Fruit fly (Drosophila melanogaster) whole organism, adult: ENCODE data around the gene CG15209.
A peak's percentile ranks its signal among the peaks of the same experiment; 100 is the strongest.

Experiments
- CG11617 ChIP-seq: fragments of 200-800 bp; sonication (Bioruptor generic); optimal IDR thresholded peaks from 2 replicates; lab custom pipeline; 2017; ENCODE audit warnings: mild to moderate bottlenecking, missing biosample characterization, missing genetic modification reagents, missing genetic modification characterization
- CG12768 ChIP-seq: fragments of 200-800 bp; sonication (Bioruptor generic); optimal IDR thresholded peaks from 2 replicates; lab custom pipeline; 2017; ENCODE audit warnings: missing biosample characterization, missing genetic modification characterization, mild to moderate bottlenecking, moderate library complexity, missing genetic modification reagents
- CG14711 ChIP-seq: fragments of 200-800 bp; sonication (Bioruptor generic); optimal IDR thresholded peaks from 2 replicates; lab custom pipeline; 2018; ENCODE audit warnings: missing biosample characterization, mild to moderate bottlenecking, missing genetic modification characterization, moderate library complexity
- CG1620 ChIP-seq: fragments of 200-800 bp; sonication (Bioruptor generic); optimal IDR thresholded peaks from 2 replicates; lab custom pipeline; 2016; ENCODE audit warnings: missing biosample characterization, missing genetic modification characterization
- CG33017 ChIP-seq: fragments of 200-800 bp; sonication (Bioruptor generic); optimal IDR thresholded peaks from 2 replicates; lab custom pipeline; 2018; ENCODE audit warnings: missing biosample characterization, mild to moderate bottlenecking, missing genetic modification characterization, moderate library complexity
- CG5204 ChIP-seq: fragments of 200-800 bp; sonication (Bioruptor generic); optimal IDR thresholded peaks from 2 replicates; lab custom pipeline; 2016; ENCODE audit warnings: missing biosample characterization, missing genetic modification characterization
- CG7045 ChIP-seq: fragments of 200-800 bp; sonication (Bioruptor generic); optimal IDR thresholded peaks from 2 replicates; lab custom pipeline; 2017; ENCODE audit warnings: missing biosample characterization, mild to moderate bottlenecking, missing genetic modification characterization
- CG7101 ChIP-seq: fragments of 200-800 bp; sonication (Bioruptor generic); optimal IDR thresholded peaks from 2 replicates; lab custom pipeline; 2018; ENCODE audit warnings: missing biosample characterization, mild to moderate bottlenecking, missing genetic modification characterization, moderate library complexity
- Clk ChIP-seq: fragments of 200-800 bp; sonication (Bioruptor generic); optimal IDR thresholded peaks from 2 replicates; lab custom pipeline; 2017; ENCODE audit warnings: missing biosample characterization, missing genetic modification characterization
- Crg-1 ChIP-seq: fragments of 200-800 bp; sonication (Bioruptor generic); optimal IDR thresholded peaks from 2 replicates; lab custom pipeline; 2016; ENCODE audit warnings: missing biosample characterization, missing genetic modification characterization
- Hr96 ChIP-seq: fragments of 200-800 bp; sonication (Bioruptor generic); optimal IDR thresholded peaks from 2 replicates; lab custom pipeline; 2016; ENCODE audit warnings: missing biosample characterization, missing genetic modification characterization
- Mnt ChIP-seq: fragments of 200-800 bp; sonication (Bioruptor generic); optimal IDR thresholded peaks from 2 replicates; lab custom pipeline; 2016; ENCODE audit warnings: missing biosample characterization, mild to moderate bottlenecking, missing genetic modification characterization
- bab1 ChIP-seq: fragments of 200-800 bp; sonication (Bioruptor generic); optimal IDR thresholded peaks from 3 replicates; lab custom pipeline; 2019; ENCODE audit warnings: missing biosample characterization, mild to moderate bottlenecking, missing genetic modification characterization, moderate library complexity
- cic ChIP-seq: fragments of 200-800 bp; sonication (Bioruptor generic); optimal IDR thresholded peaks from 2 replicates; lab custom pipeline; 2017; ENCODE audit warnings: missing biosample characterization, mild to moderate bottlenecking, missing genetic modification characterization, moderate library complexity
- cnc ChIP-seq, 2 experiments: fragments of >200 bp; optimal IDR thresholded peaks; 2 replicates each; lab custom pipeline; 2017
- kay ChIP-seq: fragments of 200-800 bp; sonication (Bioruptor generic); peaks from one replicate; lab custom pipeline; 2016; ENCODE audit warnings: missing biosample characterization, missing genetic modification characterization, borderline replicate concordance
- ovo ChIP-seq: fragments of 200-800 bp; sonication (Bioruptor generic); optimal IDR thresholded peaks from 2 replicates; lab custom pipeline; 2016; ENCODE audit warnings: missing biosample characterization, missing genetic modification characterization
- pad ChIP-seq: fragments of 200-800 bp; sonication (Bioruptor generic); optimal IDR thresholded peaks from 3 replicates; lab custom pipeline; 2017; ENCODE audit warnings: missing biosample characterization, missing genetic modification characterization, mild to moderate bottlenecking, moderate library complexity, missing genetic modification reagents
- tj ChIP-seq: fragments of 200-800 bp; sonication (Bioruptor generic); optimal IDR thresholded peaks from 3 replicates; lab custom pipeline; 2017; ENCODE audit warnings: missing biosample characterization, mild to moderate bottlenecking, missing genetic modification characterization, moderate library complexity
- toe ChIP-seq: fragments of 200-800 bp; sonication (Bioruptor generic); optimal IDR thresholded peaks from 2 replicates; lab custom pipeline; 2016; ENCODE audit warnings: missing biosample characterization, missing genetic modification characterization

The CG15209 gene

dm6 chrX:10841717-10842255 is at the start of gene CG15209:
Gene CG15209 (plus strand): TSS chrX:10842205.
- TF ChIP-seq CG11617 (GFP tag; lab: Kevin White, UChicago) (peak; percentile 37), tj (GFP tag; lab: Kevin White, UChicago) (peak; percentile 21), pad (peak; percentile 21), CG14711 (tag; lab: Kevin White, UChicago) (peak; percentile 25), Hr96 (GFP tag; lab: Kevin White, UChicago) (peak; percentile 32), Crg-1 (GFP tag; lab: Kevin White, UChicago) (no peak), ovo (GFP tag; lab: Kevin White, UChicago) (no peak), CG12768 (GFP tag; lab: Kevin White, UChicago) (no peak), CG1620 (peak; percentile 16), Mnt (peak; percentile 15), CG7101 (tag; lab: Kevin White, UChicago) (peak; percentile 56), Clk (no peak), CG5204 (peak; percentile 50)

- TF ChIP-seq Mnt (no peak), pad (no peak), Crg-1 (GFP tag; lab: Kevin White, UChicago) (no peak), Clk (no peak), toe (GFP tag; lab: Kevin White, UChicago) (no peak), CG1620 (no peak), CG11617 (GFP tag; lab: Kevin White, UChicago) (no peak)
Measured at dm6 chrX:10801033-10801432, 41.0 kb upstream of the CG15209 start.

dm6 chrX:10801827-10802456 is 40.1 kb upstream of the CG15209 start:
- TF ChIP-seq CG7045 (GFP tag; lab: Kevin White, UChicago): no peak
- TF ChIP-seq cic (GFP tag; lab: Kevin White, UChicago): peak; percentile 7
- TF ChIP-seq CG33017 (tag; lab: Kevin White, UChicago): no peak
- TF ChIP-seq pad: no peak
- peak; percentile 19 for TF ChIP-seq Mnt
- no peak for TF ChIP-seq toe (GFP tag; lab: Kevin White, UChicago)
- peak; percentile 99 for TF ChIP-seq tj (GFP tag; lab: Kevin White, UChicago)
- TF ChIP-seq kay (GFP tag; lab: Kevin White, UChicago): peak; percentile 6
- TF ChIP-seq CG11617 (GFP tag; lab: Kevin White, UChicago): no peak
- no peak for TF ChIP-seq bab1
- TF ChIP-seq CG14711 (tag; lab: Kevin White, UChicago): no peak
- no peak for TF ChIP-seq Hr96 (GFP tag; lab: Kevin White, UChicago)
- no peak for TF ChIP-seq Clk
- TF ChIP-seq CG12768 (GFP tag; lab: Kevin White, UChicago): no peak
- TF ChIP-seq ovo (GFP tag; lab: Kevin White, UChicago): peak; percentile 78
- TF ChIP-seq cnc (optimal IDR thresholded peaks at IDR 0.05; lab: Kevin White, UChicago): no peak
- no peak for TF ChIP-seq CG5204
- TF ChIP-seq CG7101 (tag; lab: Kevin White, UChicago): no peak
- TF ChIP-seq CG1620: no peak
- no peak for TF ChIP-seq Crg-1 (GFP tag; lab: Kevin White, UChicago)

- TF ChIP-seq kay (GFP tag; lab: Kevin White, UChicago) (peak; percentile 89), CG11617 (GFP tag; lab: Kevin White, UChicago) (peak; percentile 26), Mnt (no peak), Clk (no peak), CG7101 (tag; lab: Kevin White, UChicago) (peak; percentile 77), CG33017 (tag; lab: Kevin White, UChicago) (peak; percentile 67), CG12768 (GFP tag; lab: Kevin White, UChicago) (peak; percentile 5), CG14711 (tag; lab: Kevin White, UChicago) (peak; percentile 75), bab1 (peak; percentile 18), CG7045 (GFP tag; lab: Kevin White, UChicago) (peak; percentile 22), pad (no peak)
Measured at dm6 chrX:10802457-10803378, 39.3 kb upstream of the CG15209 start.

- TF ChIP-seq CG1620: no peak
- TF ChIP-seq CG7045 (GFP tag; lab: Kevin White, UChicago): no peak
- no peak for TF ChIP-seq CG33017 (tag; lab: Kevin White, UChicago)
- TF ChIP-seq bab1: no peak
- TF ChIP-seq ovo (GFP tag; lab: Kevin White, UChicago): no peak
- TF ChIP-seq CG5204: no peak
- no peak for TF ChIP-seq Clk
- no peak for TF ChIP-seq Mnt
- TF ChIP-seq pad: no peak
- TF ChIP-seq tj (GFP tag; lab: Kevin White, UChicago): no peak
- no peak for TF ChIP-seq CG11617 (GFP tag; lab: Kevin White, UChicago)
- no peak for TF ChIP-seq cic (GFP tag; lab: Kevin White, UChicago)
- TF ChIP-seq CG14711 (tag; lab: Kevin White, UChicago): no peak
Measured at dm6 chrX:10804042-10804441, 38.0 kb upstream of the CG15209 start.
